Worm (Caenorhabditis elegans): ENCODE results near the gene F37A4.3.

ce11 chrIII:6718270-6718669 lies at the start of gene F37A4.3:
- no peak for TF ChIP-seq T22C8.4 (GFP tag; IDR thresholded peaks at IDR 0.05)
- no peak for TF ChIP-seq ztf-29 (GFP tag; IDR thresholded peaks at IDR 0.05)
- TF ChIP-seq ztf-23 (GFP tag; IDR thresholded peaks at IDR 0.05): no peak
- TF ChIP-seq flt-1 (GFP tag; IDR thresholded peaks at IDR 0.05): no peak
- no peak for TF ChIP-seq ref-1 (GFP tag; conservative IDR thresholded peaks at IDR 0.05)
- TF ChIP-seq med-1 (GFP tag; optimal IDR thresholded peaks at IDR 0.05; ENCODE audit: insufficient read depth): no peak
